Fruit fly (Drosophila melanogaster): ENCODE results near the gene pelo.
A peak's percentile ranks its signal among the peaks of the same experiment; 100 is the strongest.

pelo gene

dm6 chr2L:9669354-9669753 is 31.3 kb upstream of the pelo start (continued):
- TF ChIP-seq CG31388 (GFP tag; optimal IDR thresholded peaks at IDR 0.05) (no peak), B-H2 (GFP tag; optimal IDR thresholded peaks at IDR 0.05) (no peak), CG15269 (tag; optimal IDR thresholded peaks at IDR 0.05) (peak; percentile 10)

- TF ChIP-seq Sry-δ (GFP tag; optimal IDR thresholded peaks at IDR 0.05) = no peak
- no peak for TF ChIP-seq toy (GFP tag; IDR thresholded peaks at IDR 0.05)
- TF ChIP-seq zen (tag; optimal IDR thresholded peaks at IDR 0.05) = no peak
- TF ChIP-seq HLH54F (GFP tag; optimal IDR thresholded peaks at IDR 0.05) = no peak
- TF ChIP-seq amos (GFP tag; IDR thresholded peaks at IDR 0.05; ENCODE audit: partially characterized antibody) = no peak
- TF ChIP-seq CG2116 (GFP tag; optimal IDR thresholded peaks at IDR 0.05) = no peak
- TF ChIP-seq pzg (GFP tag; optimal IDR thresholded peaks at IDR 0.05) = no peak
- TF ChIP-seq CG31441 (GFP tag; IDR thresholded peaks at IDR 0.05) = no peak
- no peak for TF ChIP-seq CG15601 (tag; optimal IDR thresholded peaks at IDR 0.05)
- TF ChIP-seq CG9932 (GFP tag; IDR thresholded peaks at IDR 0.05) = no peak
- TF ChIP-seq Dll (GFP tag; IDR thresholded peaks at IDR 0.05; ENCODE audit: partially characterized antibody) = no peak
- TF ChIP-seq Kr (GFP tag; optimal IDR thresholded peaks at IDR 0.05) = no peak
- no peak for TF ChIP-seq CG18619 (GFP tag; optimal IDR thresholded peaks at IDR 0.05)
- no peak for TF ChIP-seq CG3163 (GFP tag; optimal IDR thresholded peaks at IDR 0.05)
- TF ChIP-seq tgo (GFP tag; IDR thresholded peaks at IDR 0.05) = no peak
- TF ChIP-seq CG6689 (GFP tag; IDR thresholded peaks at IDR 0.05) = no peak
- TF ChIP-seq CG7786 (GFP tag; optimal IDR thresholded peaks at IDR 0.05) = no peak
- no peak for TF ChIP-seq HLHmδ (GFP tag; optimal IDR thresholded peaks at IDR 0.05)
- TF ChIP-seq salm (tag; optimal IDR thresholded peaks at IDR 0.05) = no peak
- no peak for TF ChIP-seq Lpt (GFP tag; optimal IDR thresholded peaks at IDR 0.05)
- no peak for TF ChIP-seq tap (tag; optimal IDR thresholded peaks at IDR 0.05)
- TF ChIP-seq sisA (GFP tag; IDR thresholded peaks at IDR 0.05) = no peak
- no peak for TF ChIP-seq gro (GFP tag; optimal IDR thresholded peaks at IDR 0.05)
- no peak for TF ChIP-seq CG5245 (GFP tag; optimal IDR thresholded peaks at IDR 0.05)
- no peak for TF ChIP-seq bowl (GFP tag; IDR thresholded peaks at IDR 0.05)
- no peak for TF ChIP-seq Ssrp (tag; optimal IDR thresholded peaks at IDR 0.05)
- TF ChIP-seq NfI (GFP tag; optimal IDR thresholded peaks at IDR 0.05) = no peak
- peak; percentile 53 for TF ChIP-seq CG12769 (tag; optimal IDR thresholded peaks at IDR 0.05)
- no peak for TF ChIP-seq corto (GFP tag; optimal IDR thresholded peaks at IDR 0.05)
- no peak for TF ChIP-seq NK7.1 (GFP tag; optimal IDR thresholded peaks at IDR 0.05)
- no peak for TF ChIP-seq Dek (tag; optimal IDR thresholded peaks at IDR 0.05)
- no peak for TF ChIP-seq CG6765 (GFP tag; optimal IDR thresholded peaks at IDR 0.05)
- TF ChIP-seq bigmax (GFP tag; optimal IDR thresholded peaks at IDR 0.05) = no peak
- TF ChIP-seq pum (GFP tag; optimal IDR thresholded peaks at IDR 0.05) = no peak
- TF ChIP-seq nau (GFP tag; optimal IDR thresholded peaks at IDR 0.05) = no peak
- TF ChIP-seq Mad (GFP tag; optimal IDR thresholded peaks at IDR 0.05) = no peak
- no peak for TF ChIP-seq disco-r (GFP tag; optimal IDR thresholded peaks at IDR 0.05)
- no peak for TF ChIP-seq CG2120 (GFP tag; optimal IDR thresholded peaks at IDR 0.05)
- TF ChIP-seq Drgx (GFP tag; IDR thresholded peaks at IDR 0.05) = no peak
- no peak for TF ChIP-seq CG12236 (GFP tag; optimal IDR thresholded peaks at IDR 0.05)
- TF ChIP-seq CG15011 (GFP tag; optimal IDR thresholded peaks at IDR 0.05) = no peak
- TF ChIP-seq Eip74EF (GFP tag; optimal IDR thresholded peaks at IDR 0.05) = no peak
- no peak for TF ChIP-seq CG31388 (GFP tag; optimal IDR thresholded peaks at IDR 0.05)
- no peak for TF ChIP-seq nerfin-1 (tag; optimal IDR thresholded peaks at IDR 0.05)
- no peak for TF ChIP-seq Oaz (GFP tag; IDR thresholded peaks at IDR 0.05)
- no peak for TF ChIP-seq CG8359 (GFP tag; optimal IDR thresholded peaks at IDR 0.05; ENCODE audit: borderline replicate concordance)
- TF ChIP-seq CG10366 (GFP tag; IDR thresholded peaks at IDR 0.05) = no peak
Measured at dm6 chr2L:9670909-9671422, 29.6 kb upstream of the pelo start.
